Worm (Caenorhabditis elegans) whole organism, L4 larva: ENCODE measurements around the gene ZC373.2.

Experiments
- egl-27 ChIP-seq: sonication (generic microtip); optimal IDR thresholded peaks from 3 replicates; lab custom pipeline; 2017; ENCODE audit warnings: missing biosample characterization, missing genetic modification reagents, missing genetic modification characterization
- fos-1 ChIP-seq: fragments of 150-350 bp; optimal IDR thresholded peaks from 2 replicates; lab custom pipeline; 2014; ENCODE audit warnings: missing biosample characterization, missing genetic modification characterization
- snpc-4 ChIP-seq: fragments of 150-350 bp; optimal IDR thresholded peaks from 2 replicates; lab custom pipeline; 2014; ENCODE audit warnings: missing biosample characterization, missing genetic modification characterization
- unc-62 ChIP-seq, 3 experiments: fragments of 150-350 bp in 1 of 3; sonication (generic microtip); optimal IDR thresholded peaks in 2 of 3; peaks in 1 of 3; 1 replicate in 1 of 3; 2 replicates in 2 of 3; lab custom pipeline; 2014 to 2017; ENCODE audit warnings: missing biosample characterization in 3 of 3, missing genetic modification characterization in 3 of 3, missing genetic modification reagents in 3 of 3, missing genotype in 1 of 3

ce11 chrX:10049160-10049559 lies 9.1 kb downstream of the ZC373.2 start, which contains the start of gene gnrr-3:
- TF ChIP-seq fos-1 (no peak), snpc-4 (tag; lab: Kevin White, UChicago) (no peak), egl-27 (no peak), unc-62 (GFP tag; optimal IDR thresholded peaks at IDR 0.05 in 1 of 2; lab: Kevin White, UChicago) (no peak), unc-62 (tag; optimal IDR thresholded peaks at IDR 0.05; lab: Kevin White, UChicago) (no peak)
